Worm (Caenorhabditis elegans) whole organism, L4/young adult: ENCODE measurements around the gene imp-2.

Experiments used
- dao-5 ChIP-seq: sonication (generic microtip); optimal IDR thresholded peaks from 2 replicates; lab custom pipeline; 2016; ENCODE audit warnings: missing genotype, missing genetic modification characterization, moderate library complexity, missing compliant biosample characterization
- him-1 ChIP-seq: sonication (generic microtip); optimal IDR thresholded peaks from 2 replicates; lab custom pipeline; 2016; ENCODE audit warnings: missing genotype, missing genetic modification reagents, missing genetic modification characterization, missing compliant biosample characterization

DNA sequence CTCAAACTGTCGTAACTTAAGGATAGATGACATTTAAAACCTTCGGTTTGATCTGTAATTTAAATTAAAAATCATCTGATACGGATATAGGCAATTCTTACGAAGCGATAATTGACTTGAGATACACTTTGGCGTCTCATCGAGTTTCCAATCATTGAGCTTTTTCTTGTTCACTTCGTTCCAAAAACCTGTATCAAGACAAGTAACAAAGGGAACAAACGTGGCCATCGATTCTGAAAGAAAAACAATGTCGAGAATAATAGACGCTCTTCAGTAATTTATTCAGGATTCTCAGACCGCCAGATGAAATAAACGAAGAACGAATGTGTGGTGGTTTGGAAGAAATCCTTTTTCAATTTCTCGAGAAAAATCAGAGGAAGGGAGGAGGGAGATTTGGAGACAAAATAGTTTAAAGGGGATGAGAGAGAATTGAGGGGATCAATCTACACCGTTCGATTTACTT is 37.8 kb downstream of the imp-2 start, which contains the start of gene atg-7:
- no peak for TF ChIP-seq dao-5 (tag; lab: Kevin White, UChicago)
- no peak for TF ChIP-seq him-1 (tag; lab: Kevin White, UChicago)
